Fruit fly (Drosophila melanogaster) whole organism, larva: ENCODE measurements around the gene CG14820.

Experiments
- noc ChIP-seq: fragments of 200-800 bp; sonication (Bioruptor generic); optimal IDR thresholded peaks from 3 replicates; lab custom pipeline; 2019; ENCODE audit warnings: missing biosample characterization, mild to moderate bottlenecking, missing genetic modification characterization, moderate library complexity

The CG14820 gene

dm6 chr3L:6932626-6933025 lies at the start of gene CG14820:
Gene CG14820 (plus strand): TSS chr3L:6932926.
- TF ChIP-seq noc (tag; lab: Kevin White, UChicago): no peak

dm6 chr3L:6884869-6885494 lies 47.7 kb upstream of the CG14820 start:
- no peak for TF ChIP-seq noc (tag; lab: Kevin White, UChicago)

- no peak for TF ChIP-seq noc (tag; lab: Kevin White, UChicago)
Measured at dm6 chr3L:6885666-6886335, 46.9 kb upstream of the CG14820 start.

dm6 chr3L:6899286-6899685 lies 33.4 kb upstream of the CG14820 start:
- TF ChIP-seq noc (tag; lab: Kevin White, UChicago): no peak

- no peak for TF ChIP-seq noc (tag; lab: Kevin White, UChicago)
Measured at dm6 chr3L:6903985-6904384, 28.7 kb upstream of the CG14820 start.

- TF ChIP-seq noc (tag; lab: Kevin White, UChicago): no peak
Measured at dm6 chr3L:6906758-6907157, 26.0 kb upstream of the CG14820 start.

dm6 chr3L:6911219-6911618 lies 21.5 kb upstream of the CG14820 start:
- TF ChIP-seq noc (tag; lab: Kevin White, UChicago): no peak

- TF ChIP-seq noc (tag; lab: Kevin White, UChicago): no peak
Measured at dm6 chr3L:6913823-6914222, 18.9 kb upstream of the CG14820 start.

dm6 chr3L:6914776-6915175 lies 17.9 kb upstream of the CG14820 start, which contains the start of gene Prat2:
Gene Prat2 (minus strand): TSS chr3L:6914876.
- no peak for TF ChIP-seq noc (tag; lab: Kevin White, UChicago)

dm6 chr3L:6919213-6919612 lies 13.5 kb upstream of the CG14820 start:
- TF ChIP-seq noc (tag; lab: Kevin White, UChicago): no peak

- TF ChIP-seq noc (tag; lab: Kevin White, UChicago): no peak
Measured at dm6 chr3L:6925843-6926242, 6.9 kb upstream of the CG14820 start.

- TF ChIP-seq noc (tag; lab: Kevin White, UChicago): no peak
Measured at dm6 chr3L:6931850-6932249, 876 bp upstream of the CG14820 start, which contains the start of gene CG45413. Gene CG45413 (minus strand): TSS chr3L:6931950.

dm6 chr3L:6934799-6935318 lies 2.1 kb downstream of the CG14820 start:
- no peak for TF ChIP-seq noc (tag; lab: Kevin White, UChicago)

- TF ChIP-seq noc (tag; lab: Kevin White, UChicago): no peak
Measured at dm6 chr3L:6942103-6942830, 9.5 kb downstream of the CG14820 start.

- no peak for TF ChIP-seq noc (tag; lab: Kevin White, UChicago)
Measured at dm6 chr3L:6942831-6943114, 10.0 kb downstream of the CG14820 start, which contains the start of gene tow. Gene tow (plus strand): TSS chr3L:6942856.

- TF ChIP-seq noc (tag; lab: Kevin White, UChicago): no peak
Measured at dm6 chr3L:6943204-6943947, 10.7 kb downstream of the CG14820 start.
